Worm (Caenorhabditis elegans): ENCODE data around the gene M151.3.

DNA sequence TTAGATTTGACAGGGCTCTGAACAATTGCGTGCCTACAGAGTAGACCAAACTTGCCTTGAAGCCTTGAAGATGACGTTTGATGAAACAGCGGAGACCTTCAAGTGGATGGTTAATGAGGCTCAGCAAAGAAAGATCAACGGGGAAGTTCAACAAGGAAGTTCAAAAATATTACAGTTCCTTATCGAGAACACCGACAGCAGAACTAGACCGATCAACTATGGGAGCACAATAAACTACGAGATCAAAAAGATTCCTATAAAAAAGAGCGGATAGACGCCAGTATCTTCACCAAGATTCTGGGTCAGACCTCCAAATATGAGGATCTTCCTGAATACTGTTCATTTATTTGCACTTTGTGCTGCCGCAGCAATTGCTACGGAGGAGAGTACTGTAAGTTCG lies 47.2 kb upstream of the M151.3 start, which contains the start of gene clec-134:
- TF ChIP-seq him-1 (tag; optimal IDR thresholded peaks at IDR 0.05) (no peak), W03F9.2 (tag; optimal IDR thresholded peaks at IDR 0.05) (no peak), dao-5 (tag; optimal IDR thresholded peaks at IDR 0.05) (no peak)

All from whole organism, L4/young adult.